Fruit fly (Drosophila melanogaster): ENCODE measurements around the gene CG32829.
A peak's percentile ranks its signal among the peaks of the same experiment; 100 is the strongest.

Gene CG32829

dm6 chr2L:6920661-6921359, 4.6 kb upstream of the CG32829 start, which contains the start of gene Hrb27C:
Hrb27C (plus strand) TSS chr2L:6920704.
- peak; percentile 2 to 24 for TF ChIP-seq CTCF (optimal IDR thresholded peaks at IDR 0.05)
- no peak for TF ChIP-seq CG8478 (optimal IDR thresholded peaks at IDR 0.05)

- TF ChIP-seq CG8478 (optimal IDR thresholded peaks at IDR 0.05) = no peak
- peak in 1 of 2 experiments; percentile 5 for TF ChIP-seq CTCF (optimal IDR thresholded peaks at IDR 0.05)
Observed at dm6 chr2L:6919850-6920660, 3.8 kb upstream of the CG32829 start, which contains the start of gene x16. x16 (minus strand) TSS chr2L:6920210.

dm6 chr2L:6919203-6919849, 3.1 kb upstream of the CG32829 start:
- TF ChIP-seq CG8478 (optimal IDR thresholded peaks at IDR 0.05) (no peak), CTCF (optimal IDR thresholded peaks at IDR 0.05) (no peak)

- TF ChIP-seq CTCF (optimal IDR thresholded peaks at IDR 0.05) (peak in 1 of 2 experiments; percentile 24), CG8478 (optimal IDR thresholded peaks at IDR 0.05) (no peak)
Observed at dm6 chr2L:6918517-6919202, 2.4 kb upstream of the CG32829 start, which contains the start of gene nop5. nop5 (minus strand) TSS chr2L:6918743.

- TF ChIP-seq CG8478 (optimal IDR thresholded peaks at IDR 0.05) (no peak), CTCF (optimal IDR thresholded peaks at IDR 0.05) (peak in 1 of 2 experiments; percentile 17)
Observed at dm6 chr2L:6913964-6914363, 2.3 kb downstream of the CG32829 start, which contains the start of gene Wee1. Wee1 (minus strand) TSS chr2L:6914138.

dm6 chr2L:6907761-6908160, 8.5 kb downstream of the CG32829 start, which contains the start of the genes Polr1F and Rat1:
Polr1F (minus strand) TSS chr2L:6907844.
Rat1 (plus strand) TSS chr2L:6908083.
- no peak for TF ChIP-seq CG8478 (optimal IDR thresholded peaks at IDR 0.05)
- no peak for TF ChIP-seq CTCF (optimal IDR thresholded peaks at IDR 0.05)

- no peak for TF ChIP-seq CG8478 (optimal IDR thresholded peaks at IDR 0.05)
Observed at dm6 chr2L:6874526-6875198, 41.6 kb downstream of the CG32829 start, which contains the start of gene Nlg2. Nlg2 (plus strand) TSS chr2L:6874900.

dm6 chr2L:6874006-6874405, 42.2 kb downstream of the CG32829 start:
- TF ChIP-seq CG8478 (optimal IDR thresholded peaks at IDR 0.05) = no peak
- no peak for TF ChIP-seq CTCF (optimal IDR thresholded peaks at IDR 0.05)

dm6 chr2L:6870777-6871176, 45.5 kb downstream of the CG32829 start:
- TF ChIP-seq CTCF (optimal IDR thresholded peaks at IDR 0.05) = no peak
- no peak for TF ChIP-seq CG8478 (optimal IDR thresholded peaks at IDR 0.05)

dm6 chr2L:6870289-6870688, 46.0 kb downstream of the CG32829 start, which contains the start of gene Nha1:
Nha1 (minus strand) TSS chr2L:6870389.
- no peak for TF ChIP-seq CTCF (optimal IDR thresholded peaks at IDR 0.05)
- no peak for TF ChIP-seq CG8478 (optimal IDR thresholded peaks at IDR 0.05)

dm6 chr2L:6868178-6868867, 47.9 kb downstream of the CG32829 start:
- TF ChIP-seq CTCF (optimal IDR thresholded peaks at IDR 0.05) (no peak), CG8478 (optimal IDR thresholded peaks at IDR 0.05) (no peak)
